Worm (Caenorhabditis elegans): ENCODE measurements around the gene cyp-25A1.
"Not testable (repeated sequence)": the region's sequence is repeated elsewhere in the genome, so short reads cannot be mapped to it uniquely, and the experiment has no call there.

DNA sequence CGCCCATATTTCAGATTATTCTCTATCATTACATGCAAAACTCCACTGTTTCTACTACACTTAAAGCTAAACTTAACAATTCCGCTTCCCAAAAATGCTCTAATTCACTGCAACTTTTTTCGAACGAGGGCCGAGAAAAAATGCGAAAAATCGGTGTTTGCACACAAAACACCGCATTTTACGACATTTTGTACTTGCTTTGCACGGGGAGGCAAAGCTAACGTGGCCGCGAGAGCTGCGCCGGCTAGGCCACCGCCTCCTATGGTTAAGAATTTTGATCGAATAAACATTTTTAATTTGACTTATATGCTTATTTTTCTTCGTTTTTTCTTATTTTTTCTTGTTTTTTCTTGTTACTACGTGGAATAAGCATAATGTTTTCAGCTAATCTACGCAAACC lies 22.5 kb downstream of the cyp-25A1 start:
- TF ChIP-seq ceh-16, elt-3, egl-27, zag-1, ztf-4, nhr-25, nhr-77, nhr-237, ztf-11, nhr-76 (tag; optimal IDR thresholded peaks at IDR 0.05): not testable (repeated sequence)

Measured in whole organism, L3 larva.